Fruit fly (Drosophila melanogaster) whole organism, larva: ENCODE measurements around the gene bun.

Source experiments
- noc ChIP-seq: fragments of 200-800 bp; sonication (Bioruptor generic); optimal IDR thresholded peaks from 3 replicates; lab custom pipeline; 2019; ENCODE audit warnings: missing biosample characterization, mild to moderate bottlenecking, missing genetic modification characterization, moderate library complexity

bun gene

DNA sequence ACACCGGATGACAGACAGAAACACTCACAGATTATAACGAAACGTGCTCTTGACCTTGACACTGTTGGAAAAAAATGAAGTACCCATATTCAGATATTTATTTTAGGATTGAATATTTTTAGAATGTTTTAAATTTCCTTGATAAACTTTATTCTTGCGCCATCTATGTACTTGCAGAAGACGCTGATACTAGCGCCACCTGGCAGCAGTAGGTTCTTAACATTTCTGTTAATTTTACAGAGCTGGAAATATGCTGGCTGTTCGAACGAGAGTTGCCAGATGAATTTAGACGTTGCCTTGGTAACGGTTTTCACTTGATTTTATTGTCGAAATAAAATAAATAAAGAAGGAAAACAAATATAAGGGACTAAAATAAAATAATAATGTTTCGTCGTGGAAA, 121.9 kb downstream of the bun start, which contains the start of gene Fam92:
TSS of gene Fam92 (plus strand) at position 350 of the 400 bp plus-strand sequence.
- TF ChIP-seq noc (tag; lab: Kevin White, UChicago), result no peak

DNA sequence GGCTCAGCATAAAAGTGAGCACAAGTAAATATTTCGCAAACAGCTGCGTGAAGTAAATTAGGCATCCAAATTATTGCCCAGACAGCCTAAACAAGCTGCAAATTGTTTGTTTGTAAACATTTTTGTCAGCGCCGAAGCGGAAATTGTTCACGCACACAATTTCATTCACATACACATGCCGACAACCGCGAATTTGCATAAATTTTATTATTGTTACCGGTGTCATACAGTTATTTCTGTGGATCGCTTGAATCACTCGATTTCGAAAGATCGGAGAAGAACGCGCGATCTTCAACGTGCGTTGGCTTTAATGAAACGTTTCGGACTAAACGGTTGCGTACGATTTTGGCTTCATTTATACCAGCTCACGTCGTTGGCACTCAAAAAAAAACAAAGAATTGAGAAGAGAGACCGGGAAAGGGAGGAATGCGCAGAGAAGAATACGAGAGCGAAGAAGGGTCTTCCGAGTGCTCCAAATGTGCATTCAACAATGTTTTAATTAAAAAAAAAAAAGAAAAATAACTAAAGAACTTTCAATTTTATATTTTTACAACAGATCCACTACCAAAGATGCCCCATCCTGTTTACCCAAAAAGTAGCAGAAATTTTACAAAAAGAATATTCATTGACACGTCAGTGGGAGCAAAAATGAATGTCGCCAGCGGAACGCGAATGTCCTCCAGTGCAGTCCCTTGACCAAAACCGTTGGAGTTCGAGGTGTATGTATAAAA, 123.1 kb downstream of the bun start, which contains the start of gene vir-1:
TSS of gene vir-1 (minus strand) at position 334 of the 731 bp plus-strand sequence.
- no peak for TF ChIP-seq noc (tag; lab: Kevin White, UChicago)

DNA sequence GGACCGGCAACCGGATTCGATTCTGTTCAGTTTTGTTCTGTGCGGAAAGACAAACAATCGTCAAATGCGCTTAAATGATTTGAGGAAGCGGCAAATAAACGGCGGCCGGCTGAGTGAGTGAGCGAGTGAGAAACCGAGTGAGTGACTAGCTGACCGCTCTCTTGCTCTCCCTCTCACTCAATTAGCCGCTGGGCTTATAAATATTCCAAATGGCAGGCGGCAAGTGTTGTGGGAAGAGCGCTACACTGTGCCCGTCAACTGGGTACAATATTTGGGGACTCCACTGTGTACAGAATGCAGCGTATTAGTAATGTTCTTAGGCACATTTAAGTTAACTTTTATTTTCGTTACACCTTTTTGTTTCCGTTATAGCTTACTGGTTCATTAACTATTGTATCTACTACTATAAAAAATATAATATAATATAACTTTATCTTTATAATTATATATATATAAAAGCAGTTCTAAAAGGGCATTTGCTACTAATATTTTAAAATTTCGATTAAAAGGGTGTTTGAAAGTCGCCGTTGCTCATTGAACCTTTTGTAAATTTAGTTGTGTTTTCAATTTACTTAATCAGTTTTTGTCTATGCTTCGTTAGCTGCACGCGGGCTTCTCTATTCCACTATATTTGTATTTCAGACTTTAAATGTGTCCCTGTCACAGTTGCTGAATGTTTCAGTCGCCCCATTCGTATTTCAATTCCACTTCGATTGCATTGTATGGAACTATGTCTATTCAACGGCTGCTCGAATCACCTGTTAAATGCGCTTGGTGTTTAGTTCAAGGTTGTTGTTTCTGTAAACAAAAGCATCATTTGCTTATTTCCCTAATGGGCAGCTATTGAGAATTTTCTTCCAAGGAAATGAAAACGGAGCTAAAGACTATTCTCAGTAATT, 124.4 kb downstream of the bun start:
- TF ChIP-seq noc (tag; lab: Kevin White, UChicago), result no peak

DNA sequence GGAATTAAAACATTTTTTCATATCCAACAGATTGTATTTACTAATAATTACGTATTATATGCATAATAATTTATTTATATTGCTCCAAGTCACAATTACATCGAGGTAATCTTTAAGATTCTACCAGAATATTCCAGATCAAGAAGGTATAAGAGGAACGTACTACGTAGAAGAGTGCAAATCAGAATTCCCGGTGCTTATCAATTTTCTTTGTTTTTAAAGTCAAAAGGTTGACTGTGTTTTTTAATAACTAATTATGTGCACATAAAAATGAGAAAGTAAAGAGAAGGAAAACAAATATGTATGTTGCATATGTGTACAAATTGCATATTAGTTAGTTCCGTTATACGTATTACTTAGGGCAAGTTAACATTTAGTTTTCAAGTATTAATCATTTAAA, 125.2 kb downstream of the bun start:
- no peak for TF ChIP-seq noc (tag; lab: Kevin White, UChicago)

DNA sequence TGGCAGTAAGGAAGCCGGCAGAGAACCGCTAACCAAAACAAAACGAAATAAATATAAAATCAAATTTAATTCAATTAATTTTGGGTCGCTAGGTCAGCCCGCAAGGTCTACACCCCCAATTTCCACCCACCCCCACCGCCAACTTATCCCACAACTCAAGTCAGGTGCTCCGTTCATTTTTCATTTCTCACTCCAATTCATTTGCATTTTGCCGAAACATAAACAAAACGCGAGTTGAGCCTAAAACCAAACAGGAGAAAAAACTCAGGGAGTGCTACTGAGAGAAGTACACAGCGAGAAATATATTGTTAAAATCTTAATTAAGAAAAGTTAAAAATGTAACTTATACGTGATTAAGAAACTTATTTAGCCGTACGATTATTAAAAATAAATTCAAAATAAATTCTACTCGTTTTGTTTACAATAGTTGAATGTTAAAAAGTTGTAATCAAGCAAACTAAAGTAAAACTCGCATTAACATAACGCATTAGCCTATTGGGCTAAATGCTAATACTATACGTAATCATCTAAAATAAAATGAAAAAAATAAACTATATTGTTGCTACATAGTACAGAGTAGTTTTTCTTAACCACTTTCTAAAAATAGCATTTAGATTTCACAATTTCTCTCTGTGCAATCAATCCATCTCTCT, 130.8 kb downstream of the bun start:
- no peak for TF ChIP-seq noc (tag; lab: Kevin White, UChicago)

DNA sequence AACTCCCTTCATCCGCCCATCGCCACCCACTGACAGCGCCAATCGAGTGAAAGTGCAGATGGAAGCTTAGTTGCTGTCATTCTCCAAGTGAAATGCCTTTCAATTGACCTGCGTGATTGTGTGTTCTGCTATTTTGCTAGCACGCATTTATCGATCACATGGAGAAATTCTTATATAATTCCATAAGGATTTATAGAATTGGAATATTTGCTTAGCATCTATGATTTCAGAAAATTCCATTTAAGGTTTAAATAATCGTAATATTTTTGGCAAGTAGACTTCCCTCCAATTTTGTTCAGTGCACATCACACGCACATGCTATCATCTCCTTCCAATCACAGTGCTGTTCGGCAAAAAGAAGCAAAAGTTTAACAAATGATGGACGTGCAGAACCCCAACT, 132.5 kb downstream of the bun start:
- TF ChIP-seq noc (tag; lab: Kevin White, UChicago), result no peak

DNA sequence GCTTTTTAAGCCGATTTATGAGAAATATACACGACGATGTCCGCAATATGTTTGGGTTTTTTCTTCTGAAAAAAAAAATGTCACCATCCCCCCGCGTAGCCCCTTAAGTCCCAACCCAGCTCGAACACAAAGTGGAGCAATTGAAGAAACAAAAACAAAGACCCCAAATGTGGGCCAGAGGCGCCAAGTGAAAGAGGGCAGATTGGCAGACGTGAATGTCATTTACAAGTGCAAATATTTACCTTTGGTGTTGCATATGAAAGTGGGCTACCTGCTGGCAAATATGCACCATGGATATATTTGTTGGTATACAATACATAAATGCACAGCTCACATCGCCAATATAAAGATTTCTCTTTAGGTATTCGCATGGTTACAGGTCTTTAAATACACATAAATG, 135.7 kb downstream of the bun start:
- no peak for TF ChIP-seq noc (tag; lab: Kevin White, UChicago)
